Fruit fly (Drosophila melanogaster) whole organism, embryonic: ENCODE measurements around the gene Sas-6.

ENCODE experiments used
- Asciz ChIP-seq: fragments of 200-800 bp; sonication (Bioruptor generic); optimal IDR thresholded peaks from 2 replicates; lab custom pipeline; 2017; ENCODE audit warnings: missing biosample characterization, mild to moderate bottlenecking, missing genetic modification characterization, missing genetic modification reagents
- B-H2 ChIP-seq: fragments of 200-800 bp; sonication (Bioruptor generic); optimal IDR thresholded peaks from 2 replicates; lab custom pipeline; 2018; ENCODE audit warnings: missing biosample characterization, mild to moderate bottlenecking, missing genetic modification characterization
- CG10431 ChIP-seq: fragments of 200-800 bp; sonication (Bioruptor generic); optimal IDR thresholded peaks from 3 replicates; lab custom pipeline; 2018; ENCODE audit warnings: missing biosample characterization, mild to moderate bottlenecking, missing genetic modification characterization
- CG11504 ChIP-seq: fragments of 200-800 bp; sonication (Bioruptor generic); optimal IDR thresholded peaks from 3 replicates; lab custom pipeline; 2019; ENCODE audit warnings: missing biosample characterization, mild to moderate bottlenecking, missing genetic modification characterization, moderate library complexity
- CG12942 ChIP-seq: fragments of 200-800 bp; sonication (Bioruptor generic); optimal IDR thresholded peaks from 3 replicates; lab custom pipeline; 2016; ENCODE audit warnings: missing biosample characterization, missing genetic modification characterization
- CG13775 ChIP-seq: fragments of 200-800 bp; sonication (Bioruptor generic); optimal IDR thresholded peaks from 3 replicates; lab custom pipeline; 2017; ENCODE audit warnings: missing biosample characterization, mild to moderate bottlenecking, missing genetic modification characterization
- CG14050 ChIP-seq: fragments of 200-800 bp; sonication (Bioruptor generic); IDR thresholded peaks from 3 replicates; pipeline ENCODE4 v1.3.6; 2022; ENCODE audit warnings: missing biosample characterization, missing genetic modification characterization
- CG14667 ChIP-seq: fragments of 200-800 bp; sonication (Bioruptor generic); IDR thresholded peaks from 2 replicates; pipeline ENCODE4 v1.3.6; 2022; ENCODE audit warnings: missing biosample characterization, missing genetic modification characterization
- CG15479 ChIP-seq: fragments of 200-800 bp; sonication (Bioruptor generic); optimal IDR thresholded peaks from 3 replicates; lab custom pipeline; 2019; ENCODE audit warnings: missing biosample characterization, mild to moderate bottlenecking, missing genetic modification characterization, moderate library complexity
- CG1603 ChIP-seq: fragments of 200-800 bp; sonication (Bioruptor generic); optimal IDR thresholded peaks from 2 replicates; lab custom pipeline; 2019; ENCODE audit warnings: missing biosample characterization, mild to moderate bottlenecking, missing genetic modification characterization, moderate library complexity
- CG17186 ChIP-seq: fragments of 200-800 bp; sonication (Bioruptor generic); optimal IDR thresholded peaks from 3 replicates; lab custom pipeline; 2017; ENCODE audit warnings: missing biosample characterization, missing genetic modification reagents, missing genetic modification characterization
- CG31388 ChIP-seq: fragments of 200-800 bp; sonication (Bioruptor generic); optimal IDR thresholded peaks from 2 replicates; lab custom pipeline; 2016; ENCODE audit warnings: missing biosample characterization, missing genetic modification characterization
- CG32532 ChIP-seq: fragments of 200-800 bp; sonication (Bioruptor generic); IDR thresholded peaks from 2 replicates; pipeline ENCODE4 v1.3.6; 2022; ENCODE audit warnings: missing biosample characterization, missing genetic modification characterization
- CG34376 ChIP-seq: fragments of 200-800 bp; sonication (Bioruptor generic); optimal IDR thresholded peaks from 2 replicates; lab custom pipeline; 2018; ENCODE audit warnings: missing biosample characterization, mild to moderate bottlenecking, missing genetic modification characterization
- CG43689 ChIP-seq: fragments of 200-800 bp; sonication (Bioruptor generic); IDR thresholded peaks from 2 replicates; pipeline ENCODE4 v1.3.6; 2022; ENCODE audit warnings: missing biosample characterization, missing genetic modification characterization
- CG6254 ChIP-seq: fragments of 200-800 bp; sonication (Bioruptor generic); optimal IDR thresholded peaks from 3 replicates; lab custom pipeline; 2017; ENCODE audit warnings: mild to moderate bottlenecking, missing biosample characterization, missing genetic modification reagents, missing genetic modification characterization
- CG7556 ChIP-seq: fragments of 200-800 bp; sonication (Bioruptor generic); optimal IDR thresholded peaks from 2 replicates; lab custom pipeline; 2017; ENCODE audit warnings: missing biosample characterization, mild to moderate bottlenecking, missing genetic modification characterization
- CG9797 ChIP-seq: fragments of 200-800 bp; sonication (Bioruptor generic); optimal IDR thresholded peaks from 3 replicates; lab custom pipeline; 2018; ENCODE audit warnings: missing biosample characterization, mild to moderate bottlenecking, missing genetic modification characterization
- Dll ChIP-seq: fragments of 200-800 bp; sonication (Bioruptor generic); IDR thresholded peaks from 4 replicates; pipeline ENCODE4 v1.3.6; 2022; ENCODE audit warnings: missing biosample characterization, missing genetic modification characterization; ENCODE audit not compliant: partially characterized antibody
- Gsc ChIP-seq: fragments of 200-800 bp; sonication (Bioruptor generic); IDR thresholded peaks from 2 replicates; pipeline ENCODE4 v1.3.6; 2022; ENCODE audit warnings: missing biosample characterization, missing genetic modification characterization
- HmgZ ChIP-seq: fragments of 200-800 bp; sonication (Bioruptor generic); optimal IDR thresholded peaks from 2 replicates; lab custom pipeline; 2018; ENCODE audit warnings: missing biosample characterization, mild to moderate bottlenecking, missing genetic modification characterization
- Hr78 ChIP-seq, 2 experiments: fragments of 200-800 bp in 1 of 2; fragments of >200 bp in 1 of 2; sonication (Bioruptor generic) in 1 of 2; optimal IDR thresholded peaks; 2 replicates each; lab custom pipeline; 2017 to 2019; ENCODE audit warnings: missing biosample characterization in 2 of 2, missing genetic modification characterization in 2 of 2, mild to moderate bottlenecking in 1 of 2, moderate library complexity in 1 of 2
- Max ChIP-seq: fragments of 200-800 bp; sonication (Bioruptor generic); optimal IDR thresholded peaks from 2 replicates; lab custom pipeline; 2016; ENCODE audit warnings: missing biosample characterization, mild to moderate bottlenecking, missing genetic modification characterization
- NC2β ChIP-seq: fragments of 200-800 bp; sonication (Bioruptor generic); optimal IDR thresholded peaks from 2 replicates; lab custom pipeline; 2016; ENCODE audit warnings: missing biosample characterization, missing genetic modification characterization
- Nf-YB ChIP-seq: fragments of 200-800 bp; sonication (Bioruptor generic); optimal IDR thresholded peaks from 3 replicates; lab custom pipeline; 2019; ENCODE audit warnings: missing biosample characterization, mild to moderate bottlenecking, missing genetic modification characterization, moderate library complexity
- Opbp ChIP-seq: fragments of 200-800 bp; sonication (Bioruptor generic); IDR thresholded peaks from 3 replicates; pipeline ENCODE4 v1.3.6; 2022; ENCODE audit warnings: missing biosample characterization, missing genetic modification characterization; ENCODE audit not compliant: partially characterized antibody
- Optix ChIP-seq: fragments of 200-800 bp; sonication (Bioruptor generic); IDR thresholded peaks from 3 replicates; pipeline ENCODE4 v1.3.6; 2022; ENCODE audit warnings: missing biosample characterization, missing genetic modification characterization
- Ravus ChIP-seq: fragments of 200-800 bp; sonication (Bioruptor generic); IDR thresholded peaks from 2 replicates; pipeline ENCODE4 v1.3.6; 2022; ENCODE audit warnings: missing biosample characterization, missing genetic modification characterization
- Six4 ChIP-seq: fragments of 200-800 bp; sonication (Bioruptor generic); optimal IDR thresholded peaks from 2 replicates; lab custom pipeline; 2016; ENCODE audit warnings: missing biosample characterization, missing genetic modification characterization
- Sox102F ChIP-seq: fragments of 200-800 bp; sonication (Bioruptor generic); optimal IDR thresholded peaks from 2 replicates; lab custom pipeline; 2018; ENCODE audit warnings: missing biosample characterization, mild to moderate bottlenecking, missing genetic modification characterization, moderate library complexity
- bsh ChIP-seq, 2 experiments: fragments of 200-800 bp; sonication (Bioruptor generic); optimal IDR thresholded peaks; 2 replicates each; lab custom pipeline; 2017 to 2018; ENCODE audit warnings: mild to moderate bottlenecking in 2 of 2, missing biosample characterization in 2 of 2, missing genetic modification characterization in 2 of 2, moderate library complexity in 1 of 2
- chn ChIP-seq: fragments of 200-800 bp; sonication (Bioruptor generic); optimal IDR thresholded peaks from 2 replicates; lab custom pipeline; 2016; ENCODE audit warnings: missing biosample characterization, missing genetic modification characterization
- en ChIP-seq: fragments of 200-800 bp; sonication (Bioruptor generic); optimal IDR thresholded peaks from 2 replicates; lab custom pipeline; 2016; ENCODE audit warnings: missing biosample characterization, missing genetic modification characterization
- gsb ChIP-seq: fragments of 200-800 bp; sonication (Bioruptor generic); IDR thresholded peaks from 2 replicates; pipeline ENCODE4 v1.3.6; 2022; ENCODE audit warnings: missing biosample characterization, missing genetic modification characterization
- h ChIP-seq: fragments of >200 bp; optimal IDR thresholded peaks from 2 replicates; lab custom pipeline; 2017
- hth ChIP-seq: fragments of >200 bp; optimal IDR thresholded peaks from 2 replicates; lab custom pipeline; 2017; ENCODE audit warnings: inconsistent platforms
- insv ChIP-seq, 2 experiments: fragments of 200-800 bp; sonication (Bioruptor generic); optimal IDR thresholded peaks; 3 replicates each; lab custom pipeline; 2016 to 2018; ENCODE audit warnings: missing biosample characterization in 2 of 2, missing genetic modification characterization in 2 of 2
- jigr1 ChIP-seq: fragments of 200-800 bp; sonication (Bioruptor generic); IDR thresholded peaks from 3 replicates; pipeline ENCODE4 v1.3.6; 2022; ENCODE audit warnings: missing biosample characterization, missing genetic modification characterization
- knrl ChIP-seq: fragments of 200-800 bp; sonication (Bioruptor generic); IDR thresholded peaks from 3 replicates; pipeline ENCODE4 v1.3.6; 2022; ENCODE audit warnings: missing biosample characterization, missing genetic modification characterization; ENCODE audit not compliant: partially characterized antibody
- pho ChIP-seq: fragments of 200-800 bp; sonication (Bioruptor generic); optimal IDR thresholded peaks from 2 replicates; lab custom pipeline; 2016; ENCODE audit warnings: missing biosample characterization, missing genetic modification characterization
- pum ChIP-seq: fragments of 200-800 bp; sonication (Bioruptor generic); optimal IDR thresholded peaks from 2 replicates; lab custom pipeline; 2016; ENCODE audit warnings: missing biosample characterization, missing genetic modification characterization
- rib ChIP-seq: fragments of 200-800 bp; sonication (Bioruptor generic); IDR thresholded peaks from 2 replicates; pipeline ENCODE4 v1.3.6; 2022; ENCODE audit warnings: missing biosample characterization, missing genetic modification characterization
- sens ChIP-seq: fragments of 200-800 bp; sonication (Bioruptor generic); peaks from one replicate; lab custom pipeline; 2016; ENCODE audit warnings: missing biosample characterization, missing genetic modification characterization
- sim ChIP-seq: fragments of 200-800 bp; sonication (Bioruptor generic); IDR thresholded peaks from 2 replicates; pipeline ENCODE4 v1.3.6; 2022; ENCODE audit warnings: missing biosample characterization, missing genetic modification characterization
- sna ChIP-seq: fragments of 200-800 bp; sonication (Bioruptor generic); IDR thresholded peaks from 2 replicates; pipeline ENCODE4 v1.3.6; 2022; ENCODE audit warnings: missing biosample characterization, missing genetic modification characterization; ENCODE audit not compliant: partially characterized antibody
- tap ChIP-seq: fragments of 200-800 bp; optimal IDR thresholded peaks from 3 replicates; lab custom pipeline; 2019; ENCODE audit warnings: missing biosample characterization, mild to moderate bottlenecking, missing genetic modification characterization, moderate library complexity
- tio ChIP-seq: fragments of 200-800 bp; sonication (Bioruptor generic); optimal IDR thresholded peaks from 2 replicates; lab custom pipeline; 2017; ENCODE audit warnings: missing biosample characterization, missing genetic modification characterization, inconsistent platforms
- tna ChIP-seq: fragments of 200-800 bp; sonication (Bioruptor generic); IDR thresholded peaks from 2 replicates; pipeline ENCODE4 v1.3.6; 2022; ENCODE audit warnings: missing biosample characterization, missing genetic modification characterization; ENCODE audit not compliant: partially characterized antibody

Sas-6 gene

DNA sequence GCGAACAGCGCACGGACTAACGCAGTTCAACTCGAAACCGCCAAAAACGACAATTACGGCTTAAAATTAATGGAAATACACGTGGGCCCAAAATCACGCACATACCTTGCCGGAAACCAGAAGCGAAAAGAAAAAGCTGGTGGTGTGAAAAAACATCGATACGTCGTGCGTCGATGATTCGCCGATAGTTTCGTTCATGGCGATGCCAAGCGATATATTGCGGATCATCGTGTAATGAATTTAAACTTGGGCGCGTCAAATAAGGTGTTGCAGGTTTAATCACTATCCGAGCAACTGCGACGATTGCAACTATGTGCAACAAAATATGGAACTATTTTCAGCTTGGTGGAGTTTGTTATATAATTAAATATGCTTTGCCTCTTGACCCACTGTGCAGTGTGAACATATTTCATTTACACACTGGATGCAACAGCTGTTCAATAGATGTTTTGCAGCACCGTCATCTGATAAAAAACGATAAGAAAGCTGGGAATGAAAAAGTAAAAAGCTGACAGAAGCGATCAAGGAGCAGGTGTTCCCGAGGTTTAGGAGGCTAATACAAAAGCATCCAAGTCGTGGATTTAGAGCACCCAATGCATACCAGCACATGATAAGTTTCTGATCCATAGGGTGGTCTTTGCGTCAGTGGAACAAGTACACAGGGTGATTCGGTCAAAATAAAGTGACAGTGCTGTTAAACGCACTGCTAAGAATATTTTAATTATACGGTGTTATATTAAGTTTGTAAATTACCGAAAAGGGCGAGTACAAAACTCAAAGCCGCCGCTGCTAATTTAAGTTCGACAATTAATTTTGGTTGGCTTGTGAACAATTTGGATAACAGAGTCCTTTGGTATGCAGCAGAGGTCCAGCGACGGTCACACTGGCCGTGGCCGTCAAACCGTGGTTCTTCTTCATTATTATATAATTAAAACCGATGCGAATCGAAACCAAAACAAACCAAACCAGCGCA, 51.2 kb downstream of the Sas-6 start, which contains the start of the genes RpL32 and CG7943 (continued):
- TF ChIP-seq CG13775 (GFP tag; lab: Kevin White, UChicago) (peak; percentile 98), gsb (GFP tag; lab: Robert Waterston, UW) (peak; percentile 92), HmgZ (tag; lab: Kevin White, UChicago) (peak; percentile 91), CG7556 (peak; percentile 83), Optix (GFP tag; lab: Robert Waterston, UW) (peak; percentile 97), CG6254 (GFP tag; lab: Kevin White, UChicago) (peak; percentile 100), hth (lab: Kevin White, UChicago) (no peak), CG11504 (tag; lab: Kevin White, UChicago) (peak; percentile 90), knrl (GFP tag; lab: Robert Waterston, UW) (peak; percentile 100), NC2β (GFP tag; lab: Kevin White, UChicago) (peak; percentile 98), Asciz (peak; percentile 92), CG43689 (GFP tag; lab: Robert Waterston, UW) (peak; percentile 89), CG17186 (GFP tag; lab: Kevin White, UChicago) (peak; percentile 99), CG31388 (GFP tag; lab: Kevin White, UChicago) (peak; percentile 66), CG15479 (GFP tag; lab: Kevin White, UChicago) (peak; percentile 48), Opbp (peak; percentile 100), Six4 (peak; percentile 92), jigr1 (GFP tag; lab: Robert Waterston, UW) (peak; percentile 83), tap (tag; lab: Kevin White, UChicago) (peak; percentile 89), Gsc (GFP tag; lab: Robert Waterston, UW) (peak; percentile 85), CG1603 (tag; lab: Kevin White, UChicago) (peak; percentile 96), CG14667 (GFP tag; lab: Robert Waterston, UW) (peak; percentile 89), chn (peak; percentile 90), pum (GFP tag; lab: Kevin White, UChicago) (peak; percentile 97), CG14050 (GFP tag; lab: Robert Waterston, UW) (peak; percentile 91), Hr78 (GFP tag; optimal IDR thresholded peaks at IDR 0.05; lab: Kevin White, UChicago) (no peak), tio (GFP tag; lab: Kevin White, UChicago) (no peak), CG12942 (GFP tag; lab: Kevin White, UChicago) (peak; percentile 78), rib (peak; percentile 94), Dll (GFP tag; lab: Robert Waterston, UW) (peak; percentile 100), CG32532 (GFP tag; lab: Robert Waterston, UW) (peak; percentile 96), en (peak; percentile 90), Ravus (peak; percentile 78), sens (GFP tag; lab: Kevin White, UChicago) (peak; percentile 97), tna (GFP tag; lab: Robert Waterston, UW) (peak; percentile 100), Sox102F (GFP tag; lab: Kevin White, UChicago) (peak; percentile 78), pho (GFP tag; lab: Kevin White, UChicago) (peak; percentile 93), sna (peak; percentile 100), CG9797 (GFP tag; lab: Kevin White, UChicago) (peak; percentile 79), insv (GFP tag; optimal IDR thresholded peaks at IDR 0.05; lab: Kevin White, UChicago) (peak in 1 of 2 experiments; percentile 74), Max (peak; percentile 97), Nf-YB (GFP tag; lab: Kevin White, UChicago) (peak; percentile 62), sim (GFP tag; lab: Robert Waterston, UW) (peak; percentile 81), B-H2 (GFP tag; lab: Kevin White, UChicago) (peak; percentile 95), bsh (GFP tag; optimal IDR thresholded peaks at IDR 0.05; lab: Kevin White, UChicago) (peak in 1 of 2 experiments; percentile 84), CG10431 (GFP tag; lab: Kevin White, UChicago) (peak; percentile 78), CG34376 (GFP tag; lab: Kevin White, UChicago) (peak; percentile 99), h (no peak)
